Worm (Caenorhabditis elegans) whole organism, early embryonic: ENCODE results near the gene pph-5.

Source experiments
- ama-1 ChIP-seq: fragments of 150-350 bp; optimal IDR thresholded peaks from 2 replicates; lab custom pipeline; 2014
- ceh-36 ChIP-seq: sonication (generic microtip); optimal IDR thresholded peaks from 2 replicates; lab custom pipeline; 2016; ENCODE audit warnings: missing genetic modification characterization, inconsistent platforms, missing compliant biosample characterization
- ets-7 ChIP-seq: sonication (generic microtip); optimal IDR thresholded peaks from 2 replicates; lab custom pipeline; 2016; ENCODE audit warnings: missing genotype, missing genetic modification characterization, missing compliant biosample characterization
- flt-1 ChIP-seq: fragments of 200-800 bp; sonication (Bioruptor generic); IDR thresholded peaks from 2 replicates; pipeline ENCODE4 v1.3.6; 2022; ENCODE audit warnings: missing genetic modification characterization, missing compliant biosample characterization
- hmg-4 ChIP-seq: fragments of 200-800 bp; sonication (Bioruptor generic); optimal IDR thresholded peaks from 2 replicates; lab custom pipeline; 2018; ENCODE audit warnings: mild to moderate bottlenecking, missing genetic modification characterization, missing compliant biosample characterization
- tbx-11 ChIP-seq: fragments of 200-800 bp; sonication (Bioruptor generic); IDR thresholded peaks from 2 replicates; pipeline ENCODE4 v1.3.6; 2022; ENCODE audit warnings: missing genetic modification characterization, missing compliant biosample characterization
- tbx-37 ChIP-seq: fragments of 200-800 bp; sonication (Bioruptor generic); conservative IDR thresholded peaks from 2 replicates; pipeline ENCODE4 v1.3.6; 2022; ENCODE audit warnings: missing genetic modification reagents, missing genetic modification characterization, missing compliant biosample characterization

DNA sequence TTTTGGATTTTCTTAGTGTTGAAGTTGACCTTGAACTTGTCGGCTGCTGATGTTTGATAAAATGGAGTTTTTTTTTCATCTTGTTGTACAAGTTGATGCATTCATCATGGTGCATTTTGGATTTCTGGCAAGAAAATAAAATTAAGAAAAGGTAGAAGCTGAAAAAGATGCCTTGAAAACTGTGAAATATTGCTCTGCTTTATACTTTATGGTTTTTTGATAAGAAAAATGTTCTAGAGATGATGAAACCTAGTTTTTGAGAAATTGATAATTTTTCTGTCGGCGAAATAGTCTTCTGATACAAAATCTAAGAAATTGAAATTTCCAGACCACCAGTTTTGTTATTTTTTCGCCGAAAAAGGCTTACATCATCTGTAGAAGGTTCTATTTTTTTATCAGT, 38.0 kb upstream of the pph-5 start, which contains the start of gene Y39B6A.69:
- no peak for TF ChIP-seq flt-1 (GFP tag; lab: Robert Waterston, UW)
- TF ChIP-seq ets-7 (tag; lab: Kevin White, UChicago), result no peak
- no peak for TF ChIP-seq tbx-37
- no peak for TF ChIP-seq hmg-4 (GFP tag; lab: Kevin White, UChicago)
- no peak for TF ChIP-seq ama-1 (lab: Kevin White, UChicago)
- no peak for TF ChIP-seq tbx-11 (GFP tag; lab: Robert Waterston, UW)
- TF ChIP-seq ceh-36 (tag; lab: Kevin White, UChicago), result no peak
